Fruit fly (Drosophila melanogaster): ENCODE results near the gene CG11437.

dm6 chr3L:22483452-22483851, 14.8 kb downstream of the CG11437 start:
- TF ChIP-seq fru (GFP tag; optimal IDR thresholded peaks at IDR 0.05) (no peak), CrebA (GFP tag; optimal IDR thresholded peaks at IDR 0.05; ENCODE audit: borderline replicate concordance) (no peak), tai (GFP tag; optimal IDR thresholded peaks at IDR 0.05) (no peak), pan (optimal IDR thresholded peaks at IDR 0.05) (no peak), Rel (GFP tag; optimal IDR thresholded peaks at IDR 0.05) (no peak), Rel (tag; optimal IDR thresholded peaks at IDR 0.05) (no peak)
